Worm (Caenorhabditis elegans): ENCODE data around the gene lurp-1.
"Not testable (repeated sequence)": the region's sequence is repeated elsewhere in the genome, so short reads cannot be mapped to it uniquely, and the experiment has no call there.

DNA sequence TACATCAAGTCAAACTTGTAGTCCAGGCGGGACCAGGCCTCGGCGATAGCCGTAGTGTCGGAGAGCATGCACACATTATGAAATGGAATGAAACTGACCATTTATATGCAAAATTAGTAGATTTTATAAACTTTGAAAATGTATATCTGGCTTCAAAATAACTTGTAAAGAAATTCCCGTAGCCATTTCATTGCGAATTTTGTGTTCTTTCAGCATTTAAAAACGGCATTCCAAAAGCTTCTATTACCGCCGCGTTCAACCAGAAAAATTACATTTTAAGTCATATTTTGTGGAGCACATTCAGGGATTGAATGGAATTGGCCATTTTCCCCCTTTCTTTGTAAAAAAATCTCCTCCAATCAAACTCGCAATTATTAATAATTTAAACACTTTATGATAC is 42.1 kb downstream of the lurp-1 start, which contains the start of gene Y19D2B.1:
- TF ChIP-seq flt-1 (GFP tag; IDR thresholded peaks at IDR 0.05); ref-1 (GFP tag; conservative IDR thresholded peaks at IDR 0.05); cog-1 (tag; optimal IDR thresholded peaks at IDR 0.05): not testable (repeated sequence)
